Fruit fly (Drosophila melanogaster) whole organism, embryonic: ENCODE data around the gene TH1.

Source experiments
- ATbp ChIP-seq: fragments of 200-800 bp; sonication (Bioruptor generic); optimal IDR thresholded peaks from 2 replicates; lab custom pipeline; 2017; ENCODE audit warnings: missing biosample characterization, mild to moderate bottlenecking, missing genetic modification characterization, missing genetic modification reagents
- B-H1 ChIP-seq: fragments of 200-800 bp; sonication (Bioruptor generic); IDR thresholded peaks from 3 replicates; pipeline ENCODE4 v1.3.6; 2022; ENCODE audit warnings: missing biosample characterization, missing genetic modification characterization
- CG10147 ChIP-seq: fragments of 200-800 bp; sonication (Bioruptor generic); optimal IDR thresholded peaks from 2 replicates; lab custom pipeline; 2019; ENCODE audit warnings: missing biosample characterization, mild to moderate bottlenecking, missing genetic modification characterization, moderate library complexity
- CG10209 ChIP-seq: fragments of 200-800 bp; sonication (Bioruptor generic); optimal IDR thresholded peaks from 3 replicates; lab custom pipeline; 2017; ENCODE audit warnings: missing biosample characterization, mild to moderate bottlenecking, missing genetic modification characterization, missing genetic modification reagents
- CG12104 ChIP-seq: fragments of 200-800 bp; sonication (Bioruptor generic); optimal IDR thresholded peaks from 3 replicates; lab custom pipeline; 2016; ENCODE audit warnings: missing biosample characterization, missing genetic modification characterization
- CG12155 ChIP-seq: fragments of 200-800 bp; sonication (Bioruptor generic); optimal IDR thresholded peaks from 3 replicates; lab custom pipeline; 2016; ENCODE audit warnings: missing biosample characterization, missing genetic modification characterization
- CG12236 ChIP-seq: fragments of 200-800 bp; sonication (Bioruptor generic); optimal IDR thresholded peaks from 2 replicates; lab custom pipeline; 2016; ENCODE audit warnings: missing biosample characterization, missing genetic modification characterization
- CG13287 ChIP-seq: fragments of 200-800 bp; sonication (Bioruptor generic); IDR thresholded peaks from 2 replicates; pipeline ENCODE4 v1.3.6; 2022; ENCODE audit warnings: missing biosample characterization, missing genetic modification characterization; ENCODE audit not compliant: partially characterized antibody
- CG13624 ChIP-seq: fragments of 200-800 bp; sonication (Bioruptor generic); optimal IDR thresholded peaks from 2 replicates; lab custom pipeline; 2016; ENCODE audit warnings: missing biosample characterization, missing genetic modification characterization
- CG15269 ChIP-seq: fragments of 200-800 bp; sonication (Bioruptor generic); optimal IDR thresholded peaks from 2 replicates; lab custom pipeline; 2018; ENCODE audit warnings: missing biosample characterization, mild to moderate bottlenecking, missing genetic modification characterization, moderate library complexity
- CG17829 ChIP-seq: fragments of 200-800 bp; optimal IDR thresholded peaks from 2 replicates; lab custom pipeline; 2019; ENCODE audit warnings: missing biosample characterization, mild to moderate bottlenecking, missing genetic modification characterization, moderate library complexity
- CG2875 ChIP-seq: fragments of 200-800 bp; sonication (Bioruptor generic); optimal IDR thresholded peaks from 2 replicates; lab custom pipeline; 2017; ENCODE audit warnings: missing biosample characterization, mild to moderate bottlenecking, missing genetic modification characterization, missing genetic modification reagents
- CG31224 ChIP-seq: fragments of 200-800 bp; sonication (Bioruptor generic); IDR thresholded peaks from 2 replicates; pipeline ENCODE4 v1.3.6; 2022; ENCODE audit warnings: missing biosample characterization, missing genetic modification characterization
- CG32767 ChIP-seq: fragments of 200-800 bp; sonication (Bioruptor generic); IDR thresholded peaks from 2 replicates; pipeline ENCODE4 v1.3.6; 2022; ENCODE audit warnings: missing biosample characterization, missing genetic modification characterization
- CG33213 ChIP-seq: fragments of 200-800 bp; sonication (Bioruptor generic); optimal IDR thresholded peaks from 3 replicates; lab custom pipeline; 2016; ENCODE audit warnings: missing biosample characterization, missing genetic modification characterization
- CG34422 ChIP-seq: fragments of 200-800 bp; sonication (Bioruptor generic); IDR thresholded peaks from 3 replicates; pipeline ENCODE4 v1.3.6; 2022; ENCODE audit warnings: missing biosample characterization, missing genetic modification characterization
- CG4360 ChIP-seq: fragments of 200-800 bp; sonication (Bioruptor generic); IDR thresholded peaks from 2 replicates; pipeline ENCODE4 v1.3.6; 2022; ENCODE audit warnings: missing biosample characterization, missing genetic modification characterization
- CG6689 ChIP-seq: fragments of 200-800 bp; sonication (Bioruptor generic); IDR thresholded peaks from 2 replicates; pipeline ENCODE4 v1.3.6; 2022; ENCODE audit warnings: missing biosample characterization, missing genetic modification characterization
- CG7372 ChIP-seq: fragments of 200-800 bp; sonication (Bioruptor generic); IDR thresholded peaks from 2 replicates; pipeline ENCODE4 v1.3.6; 2022; ENCODE audit warnings: missing biosample characterization, missing genetic modification characterization
- CG8089 ChIP-seq: fragments of 200-800 bp; sonication (Bioruptor generic); optimal IDR thresholded peaks from 3 replicates; lab custom pipeline; 2016; ENCODE audit warnings: missing biosample characterization, missing genetic modification characterization
- CG8924 ChIP-seq: fragments of 200-800 bp; optimal IDR thresholded peaks from 3 replicates; lab custom pipeline; 2019; ENCODE audit warnings: missing biosample characterization, mild to moderate bottlenecking, missing genetic modification characterization, moderate library complexity
- Deaf1 ChIP-seq: fragments of 200-800 bp; optimal IDR thresholded peaks from 3 replicates; lab custom pipeline; 2019; ENCODE audit warnings: missing biosample characterization, mild to moderate bottlenecking, missing genetic modification characterization, moderate library complexity
- E2f2 ChIP-seq: fragments of 200-800 bp; sonication (Bioruptor generic); IDR thresholded peaks from 2 replicates; pipeline ENCODE4 v1.3.6; 2022; ENCODE audit warnings: missing biosample characterization, missing genetic modification characterization
- Ets65A ChIP-seq: fragments of 200-800 bp; sonication (Bioruptor generic); peaks from one replicate; lab custom pipeline; 2016; ENCODE audit warnings: missing biosample characterization, missing genetic modification characterization
- HLH4C ChIP-seq: fragments of 200-800 bp; sonication (Bioruptor generic); IDR thresholded peaks from 3 replicates; pipeline ENCODE4 v1.3.6; 2022; ENCODE audit warnings: missing biosample characterization, missing genetic modification characterization; ENCODE audit not compliant: partially characterized antibody
- Jarid2 ChIP-seq: fragments of 200-800 bp; sonication (Bioruptor generic); optimal IDR thresholded peaks from 3 replicates; lab custom pipeline; 2017; ENCODE audit warnings: mild to moderate bottlenecking, missing biosample characterization, missing genetic modification reagents, missing genetic modification characterization
- NC2α ChIP-seq: fragments of 200-800 bp; sonication (Bioruptor generic); optimal IDR thresholded peaks from 2 replicates; lab custom pipeline; 2016; ENCODE audit warnings: missing biosample characterization, missing genetic modification characterization
- NFAT ChIP-seq: fragments of 200-800 bp; sonication (Bioruptor generic); IDR thresholded peaks from 2 replicates; pipeline ENCODE4 v1.3.6; 2022; ENCODE audit warnings: missing biosample characterization, missing genetic modification characterization
- Pdp1 ChIP-seq, 2 experiments: fragments of 200-800 bp; sonication (Bioruptor generic); optimal IDR thresholded peaks; 3 replicates each; lab custom pipeline; 2016; ENCODE audit warnings: missing biosample characterization in 2 of 2, missing genetic modification characterization in 2 of 2, mild to moderate bottlenecking in 1 of 2, moderate library complexity in 1 of 2
- Ravus ChIP-seq: fragments of 200-800 bp; sonication (Bioruptor generic); IDR thresholded peaks from 2 replicates; pipeline ENCODE4 v1.3.6; 2022; ENCODE audit warnings: missing biosample characterization, missing genetic modification characterization
- Sin3A ChIP-seq: fragments of >200 bp; optimal IDR thresholded peaks from 2 replicates; lab custom pipeline; 2018
- Stat92E ChIP-seq, 3 experiments: fragments of >200 bp in 2 of 3; fragments of 200-800 bp in 1 of 3; sonication (Bioruptor generic) in 1 of 3; optimal IDR thresholded peaks; 2 replicates each; lab custom pipeline; 2017 to 2019; ENCODE audit warnings: missing biosample characterization in 3 of 3, missing genetic modification characterization in 3 of 3, mild to moderate bottlenecking in 1 of 3, moderate library complexity in 1 of 3
- bsh ChIP-seq, 2 experiments: fragments of 200-800 bp; sonication (Bioruptor generic); optimal IDR thresholded peaks; 2 replicates each; lab custom pipeline; 2017 to 2018; ENCODE audit warnings: mild to moderate bottlenecking in 2 of 2, missing biosample characterization in 2 of 2, missing genetic modification characterization in 2 of 2, moderate library complexity in 1 of 2
- chn ChIP-seq: fragments of 200-800 bp; sonication (Bioruptor generic); optimal IDR thresholded peaks from 2 replicates; lab custom pipeline; 2016; ENCODE audit warnings: missing biosample characterization, missing genetic modification characterization
- crp ChIP-seq, 2 experiments: fragments of 200-800 bp; sonication (Bioruptor generic); optimal IDR thresholded peaks; 2 replicates in 1 of 2; 3 replicates in 1 of 2; lab custom pipeline; 2017; ENCODE audit warnings: missing biosample characterization in 2 of 2, missing genetic modification characterization in 2 of 2, mild to moderate bottlenecking in 1 of 2, moderate library complexity in 1 of 2
- dysf ChIP-seq: fragments of 200-800 bp; sonication (Bioruptor generic); IDR thresholded peaks from 3 replicates; pipeline ENCODE4 v1.3.6; 2022; ENCODE audit warnings: missing biosample characterization, missing genetic modification characterization
- esg ChIP-seq: fragments of 200-800 bp; sonication (Bioruptor generic); conservative IDR thresholded peaks from 2 replicates; pipeline ENCODE4 v1.3.6; 2022; ENCODE audit warnings: missing biosample characterization, missing genetic modification characterization
- gcm ChIP-seq: fragments of 200-800 bp; sonication (Bioruptor generic); optimal IDR thresholded peaks from 2 replicates; lab custom pipeline; 2019; ENCODE audit warnings: missing biosample characterization, mild to moderate bottlenecking, missing genetic modification characterization, moderate library complexity
- hb ChIP-seq: fragments of 200-800 bp; sonication (Bioruptor generic); IDR thresholded peaks from 3 replicates; pipeline ENCODE4 v1.3.6; 2022; ENCODE audit warnings: missing biosample characterization, missing genetic modification characterization; ENCODE audit not compliant: partially characterized antibody
- nom ChIP-seq: fragments of 200-800 bp; sonication (Bioruptor generic); optimal IDR thresholded peaks from 2 replicates; lab custom pipeline; 2017; ENCODE audit warnings: missing biosample characterization, missing genetic modification characterization, mild to moderate bottlenecking, moderate library complexity, missing genetic modification reagents
- phol ChIP-seq: fragments of 200-800 bp; sonication (Bioruptor generic); optimal IDR thresholded peaks from 3 replicates; lab custom pipeline; 2018; ENCODE audit warnings: missing biosample characterization, mild to moderate bottlenecking, missing genetic modification characterization, moderate library complexity
- prd ChIP-seq, 3 experiments: fragments of >200 bp in 2 of 3; fragments of 200-800 bp in 1 of 3; sonication (Bioruptor generic) in 1 of 3; optimal IDR thresholded peaks in 2 of 3; IDR thresholded peaks in 1 of 3; 2 replicates in 2 of 3; 3 replicates in 1 of 3; pipeline versions ENCODE4 v1.3.6 to Lab custom; 2017 to 2022; ENCODE audit warnings: missing biosample characterization in 1 of 3, missing genetic modification characterization in 1 of 3
- rib ChIP-seq: fragments of 200-800 bp; sonication (Bioruptor generic); IDR thresholded peaks from 2 replicates; pipeline ENCODE4 v1.3.6; 2022; ENCODE audit warnings: missing biosample characterization, missing genetic modification characterization
- scrt ChIP-seq: fragments of 200-800 bp; sonication (Bioruptor generic); optimal IDR thresholded peaks from 2 replicates; lab custom pipeline; 2018; ENCODE audit warnings: missing biosample characterization, mild to moderate bottlenecking, missing genetic modification characterization, moderate library complexity
- sd ChIP-seq: fragments of 200-800 bp; sonication (Bioruptor generic); optimal IDR thresholded peaks from 3 replicates; lab custom pipeline; 2018; ENCODE audit warnings: missing biosample characterization, mild to moderate bottlenecking, missing genetic modification characterization, moderate library complexity
- slbo ChIP-seq: fragments of 200-800 bp; sonication (Bioruptor generic); IDR thresholded peaks from 2 replicates; pipeline ENCODE4 v1.3.6; 2022; ENCODE audit warnings: missing biosample characterization, missing genetic modification characterization
- sna ChIP-seq: fragments of 200-800 bp; sonication (Bioruptor generic); IDR thresholded peaks from 2 replicates; pipeline ENCODE4 v1.3.6; 2022; ENCODE audit warnings: missing biosample characterization, missing genetic modification characterization; ENCODE audit not compliant: partially characterized antibody
- stwl ChIP-seq: fragments of 200-800 bp; sonication (Bioruptor generic); optimal IDR thresholded peaks from 3 replicates; lab custom pipeline; 2018; ENCODE audit warnings: missing biosample characterization, mild to moderate bottlenecking, missing genetic modification characterization, moderate library complexity
- toy ChIP-seq: fragments of 200-800 bp; sonication (Bioruptor generic); IDR thresholded peaks from 2 replicates; pipeline ENCODE4 v1.3.6; 2022; ENCODE audit warnings: missing biosample characterization, missing genetic modification characterization

The TH1 gene

DNA sequence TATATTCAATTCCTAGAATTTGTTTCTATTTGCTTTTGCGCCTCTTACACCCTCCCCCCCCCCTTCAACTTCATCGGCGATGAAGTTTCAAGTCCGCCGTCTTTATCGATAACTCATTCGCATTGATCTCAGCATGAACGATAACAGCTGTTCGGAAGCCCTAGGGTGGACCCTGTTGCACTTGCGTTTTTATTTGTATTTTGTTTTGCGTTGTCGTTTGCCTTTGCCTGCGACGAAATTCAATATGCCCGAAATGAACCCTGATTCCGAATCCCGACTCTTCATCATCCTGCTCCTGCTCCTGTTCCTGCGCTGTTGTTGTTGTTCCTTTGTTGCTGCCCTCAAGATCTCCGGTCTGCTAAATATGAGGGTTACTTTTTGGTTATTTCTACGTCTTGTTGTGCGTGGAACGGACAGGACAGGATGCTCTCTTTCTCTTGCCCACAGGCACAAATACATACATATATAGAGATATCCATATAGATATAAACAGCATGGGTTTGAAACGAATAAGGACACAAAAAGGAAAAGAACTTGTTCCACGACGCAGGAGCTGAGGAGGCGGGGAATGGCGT, 35.3 kb upstream of the TH1 start:
- TF ChIP-seq CG7372 (GFP tag; lab: Robert Waterston, UW) (no peak), crp (GFP tag; optimal IDR thresholded peaks at IDR 0.05; lab: Kevin White, UChicago) (peak in 1 of 2 experiments; percentile 43), NC2α (GFP tag; lab: Kevin White, UChicago) (no peak), CG4360 (GFP tag; lab: Robert Waterston, UW) (peak; percentile 84), CG34422 (no peak), prd (optimal IDR thresholded peaks at IDR 0.05; lab: Kevin White, UChicago) (no peak), prd (GFP tag; IDR thresholded peaks at IDR 0.05; lab: Robert Waterston, UW) (no peak), CG6689 (no peak), B-H1 (GFP tag; lab: Robert Waterston, UW) (no peak), CG8089 (GFP tag; lab: Kevin White, UChicago) (no peak), E2f2 (GFP tag; lab: Robert Waterston, UW) (peak; percentile 33), HLH4C (GFP tag; lab: Robert Waterston, UW) (0 out of 3 replicates have a peak, but pooled peaks have one; percentile 11), Stat92E (GFP tag; optimal IDR thresholded peaks at IDR 0.05; lab: Kevin White, UChicago) (peak in 1 of 3 experiments; percentile 13), esg (GFP tag; lab: Robert Waterston, UW) (no peak), CG33213 (no peak), Ets65A (no peak), CG13287 (peak; percentile 9; the same call in 1 of the 2 replicates), CG15269 (tag; lab: Kevin White, UChicago) (peak; percentile 4), phol (tag; lab: Kevin White, UChicago) (peak; percentile 30), stwl (peak; percentile 13), slbo (GFP tag; lab: Robert Waterston, UW) (no peak), rib (GFP tag; lab: Robert Waterston, UW) (no peak), CG10209 (GFP tag; lab: Kevin White, UChicago) (no peak), toy (GFP tag; lab: Robert Waterston, UW) (no peak), dysf (GFP tag; lab: Robert Waterston, UW) (no peak), CG32767 (GFP tag; lab: Robert Waterston, UW) (0 out of 2 replicates have a peak, but pooled peaks have one; percentile 27), hb (GFP tag; lab: Robert Waterston, UW) (no peak), NFAT (GFP tag; lab: Robert Waterston, UW) (peak; percentile 10; the same call in 1 of the 2 replicates), bsh (GFP tag; optimal IDR thresholded peaks at IDR 0.05; lab: Kevin White, UChicago) (peak in 1 of 2 experiments; percentile 7), chn (GFP tag; lab: Kevin White, UChicago) (no peak), CG13624 (GFP tag; lab: Kevin White, UChicago) (no peak), CG12236 (GFP tag; lab: Kevin White, UChicago) (no peak), CG12155 (no peak), scrt (peak; percentile 31), sd (no peak), Sin3A (lab: Kevin White, UChicago) (no peak), nom (peak; percentile 51), CG10147 (GFP tag; lab: Kevin White, UChicago) (no peak), Deaf1 (no peak), CG2875 (no peak), ATbp (GFP tag; lab: Kevin White, UChicago) (peak; percentile 13), gcm (GFP tag; lab: Kevin White, UChicago) (peak; percentile 22), sna (GFP tag; lab: Robert Waterston, UW) (no peak), Pdp1 (GFP tag; optimal IDR thresholded peaks at IDR 0.05; lab: Kevin White, UChicago) (no peak), Jarid2 (GFP tag; lab: Kevin White, UChicago) (no peak), CG17829 (tag; lab: Kevin White, UChicago) (no peak), CG8924 (tag; lab: Kevin White, UChicago) (peak; percentile 6), CG31224 (no peak), Ravus (GFP tag; lab: Robert Waterston, UW) (no peak), CG12104 (GFP tag; lab: Kevin White, UChicago) (no peak)
